Worm (Caenorhabditis elegans) whole organism, L1 larva: ENCODE results near the gene R07E3.4.
A peak's percentile ranks its signal among the peaks of the same experiment; 100 is the strongest.

Source experiments
- mep-1 ChIP-seq: fragments of 150-350 bp; optimal IDR thresholded peaks from 2 replicates; lab custom pipeline; 2014; ENCODE audit warnings: missing biosample characterization, missing genetic modification characterization
- nhr-76 ChIP-seq: sonication (generic microtip); optimal IDR thresholded peaks from 2 replicates; lab custom pipeline; 2017; ENCODE audit warnings: missing biosample characterization, missing genetic modification characterization
- nhr-90 ChIP-seq: sonication (generic microtip); optimal IDR thresholded peaks from 2 replicates; lab custom pipeline; 2016; ENCODE audit warnings: mild to moderate bottlenecking, missing genetic modification characterization, missing compliant biosample characterization; ENCODE audit not compliant: poor library complexity
- skn-1 ChIP-seq: fragments of 150-350 bp; optimal IDR thresholded peaks from 2 replicates; lab custom pipeline; 2014; ENCODE audit warnings: missing biosample characterization, missing genetic modification characterization

ce11 chrX:10332035-10332614 lies 1.0 kb downstream of the R07E3.4 start:
- TF ChIP-seq nhr-76 (tag; lab: Kevin White, UChicago) (no peak), skn-1 (tag; lab: Kevin White, UChicago) (peak; percentile 78), mep-1 (tag; lab: Kevin White, UChicago) (peak; percentile 28), nhr-90 (peak; percentile 15)
